Fruit fly (Drosophila melanogaster): ENCODE results near the gene CG42692.

CG42692 gene

DNA sequence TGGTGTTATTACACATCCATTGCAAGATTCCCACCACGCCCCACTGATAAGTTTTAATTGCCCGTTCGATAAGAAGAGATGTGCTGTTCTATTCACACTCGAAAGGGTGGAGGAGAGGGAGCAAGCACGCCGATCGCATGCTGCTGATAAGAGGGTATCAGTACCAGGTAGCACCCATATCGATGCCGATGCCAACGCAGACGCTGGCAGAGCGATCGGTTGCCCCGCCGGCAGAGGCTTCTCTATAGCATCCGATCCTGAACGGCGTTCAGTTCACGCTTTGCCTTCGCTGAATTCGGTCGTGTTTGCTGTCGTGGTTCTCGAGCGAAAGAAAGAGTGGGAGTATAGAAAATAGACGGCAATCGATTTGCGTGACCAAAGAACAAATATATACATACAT lies 5.6 kb downstream of the CG42692 start (continued):
- TF ChIP-seq HmgZ (tag; optimal IDR thresholded peaks at IDR 0.05) (peak; percentile 28), CG15514 (GFP tag; optimal IDR thresholded peaks at IDR 0.05) (no peak), CG12659 (GFP tag; optimal IDR thresholded peaks at IDR 0.05) (no peak), CG18262 (tag; optimal IDR thresholded peaks at IDR 0.05) (no peak), ewg (GFP tag; optimal IDR thresholded peaks at IDR 0.05) (no peak), Antp (GFP tag; optimal IDR thresholded peaks at IDR 0.05) (no peak), CG10979 (tag; optimal IDR thresholded peaks at IDR 0.05) (no peak), CG16863 (GFP tag; optimal IDR thresholded peaks at IDR 0.05) (no peak), dm (GFP tag; optimal IDR thresholded peaks at IDR 0.05) (no peak), CG16779 (GFP tag; IDR thresholded peaks at IDR 0.05) (no peak), CG6175 (GFP tag; IDR thresholded peaks at IDR 0.05) (peak; percentile 55; the same call in 1 of the 3 replicates), trem (tag; optimal IDR thresholded peaks at IDR 0.05) (no peak), CG32772 (GFP tag; IDR thresholded peaks at IDR 0.05) (no peak), rib (GFP tag; IDR thresholded peaks at IDR 0.05) (peak; percentile 52; the same call in 1 of the 2 replicates), CrebB (tag; optimal IDR thresholded peaks at IDR 0.05) (no peak), zf30C (GFP tag; optimal IDR thresholded peaks at IDR 0.05) (no peak), h (optimal IDR thresholded peaks at IDR 0.05) (no peak), crol (GFP tag; IDR thresholded peaks at IDR 0.05) (no peak), toy (GFP tag; IDR thresholded peaks at IDR 0.05) (no peak), sqz (GFP tag; optimal IDR thresholded peaks at IDR 0.05) (no peak), abd-A (tag; optimal IDR thresholded peaks at IDR 0.05) (no peak), CG18764 (GFP tag; optimal IDR thresholded peaks at IDR 0.05) (no peak), dati (GFP tag; IDR thresholded peaks at IDR 0.05) (no peak), gsb (GFP tag; IDR thresholded peaks at IDR 0.05) (no peak), Hand (GFP tag; optimal IDR thresholded peaks at IDR 0.05) (no peak), sob (GFP tag; IDR thresholded peaks at IDR 0.05) (no peak; the same call in 1 of the 2 replicates), CG2120 (GFP tag; optimal IDR thresholded peaks at IDR 0.05) (no peak), CG9797 (GFP tag; optimal IDR thresholded peaks at IDR 0.05) (no peak), cato (GFP tag; optimal IDR thresholded peaks at IDR 0.05; ENCODE audit: borderline replicate concordance) (no peak), knrl (GFP tag; IDR thresholded peaks at IDR 0.05; ENCODE audit: partially characterized antibody) (no peak), CG1792 (GFP tag; optimal IDR thresholded peaks at IDR 0.05) (no peak), bsh (GFP tag; optimal IDR thresholded peaks at IDR 0.05) (no peak), CG7786 (GFP tag; optimal IDR thresholded peaks at IDR 0.05) (no peak), Hey (tag; optimal IDR thresholded peaks at IDR 0.05) (peak; percentile 63), cwo (GFP tag; optimal IDR thresholded peaks at IDR 0.05) (peak; percentile 89), CG7928 (GFP tag; optimal IDR thresholded peaks at IDR 0.05) (no peak), CG11695 (GFP tag; IDR thresholded peaks at IDR 0.05) (no peak), maf-S (GFP tag; optimal IDR thresholded peaks at IDR 0.05) (no peak), vfl (GFP tag; optimal IDR thresholded peaks at IDR 0.05) (no peak), kah (GFP tag; optimal IDR thresholded peaks at IDR 0.05) (no peak), Oli (tag; optimal IDR thresholded peaks at IDR 0.05) (no peak), CG3407 (GFP tag; optimal IDR thresholded peaks at IDR 0.05) (no peak), HLH54F (GFP tag; optimal IDR thresholded peaks at IDR 0.05) (no peak), CG16813 (GFP tag; IDR thresholded peaks at IDR 0.05; ENCODE audit: partially characterized antibody) (no peak), tll (GFP tag; optimal IDR thresholded peaks at IDR 0.05) (no peak), dysf (GFP tag; IDR thresholded peaks at IDR 0.05) (no peak), hth (optimal IDR thresholded peaks at IDR 0.05) (no peak), grn (GFP tag; optimal IDR thresholded peaks at IDR 0.05) (peak; percentile 98), D19A (tag; optimal IDR thresholded peaks at IDR 0.05) (no peak), CG32532 (GFP tag; IDR thresholded peaks at IDR 0.05) (0 out of 2 replicates have a peak, but pooled peaks have one; percentile 20), CG6683 (GFP tag; optimal IDR thresholded peaks at IDR 0.05) (no peak), CG9876 (GFP tag; optimal IDR thresholded peaks at IDR 0.05) (peak; percentile 15)
